Fruit fly (Drosophila melanogaster): ENCODE measurements around the gene CD98hc.

CD98hc gene

DNA sequence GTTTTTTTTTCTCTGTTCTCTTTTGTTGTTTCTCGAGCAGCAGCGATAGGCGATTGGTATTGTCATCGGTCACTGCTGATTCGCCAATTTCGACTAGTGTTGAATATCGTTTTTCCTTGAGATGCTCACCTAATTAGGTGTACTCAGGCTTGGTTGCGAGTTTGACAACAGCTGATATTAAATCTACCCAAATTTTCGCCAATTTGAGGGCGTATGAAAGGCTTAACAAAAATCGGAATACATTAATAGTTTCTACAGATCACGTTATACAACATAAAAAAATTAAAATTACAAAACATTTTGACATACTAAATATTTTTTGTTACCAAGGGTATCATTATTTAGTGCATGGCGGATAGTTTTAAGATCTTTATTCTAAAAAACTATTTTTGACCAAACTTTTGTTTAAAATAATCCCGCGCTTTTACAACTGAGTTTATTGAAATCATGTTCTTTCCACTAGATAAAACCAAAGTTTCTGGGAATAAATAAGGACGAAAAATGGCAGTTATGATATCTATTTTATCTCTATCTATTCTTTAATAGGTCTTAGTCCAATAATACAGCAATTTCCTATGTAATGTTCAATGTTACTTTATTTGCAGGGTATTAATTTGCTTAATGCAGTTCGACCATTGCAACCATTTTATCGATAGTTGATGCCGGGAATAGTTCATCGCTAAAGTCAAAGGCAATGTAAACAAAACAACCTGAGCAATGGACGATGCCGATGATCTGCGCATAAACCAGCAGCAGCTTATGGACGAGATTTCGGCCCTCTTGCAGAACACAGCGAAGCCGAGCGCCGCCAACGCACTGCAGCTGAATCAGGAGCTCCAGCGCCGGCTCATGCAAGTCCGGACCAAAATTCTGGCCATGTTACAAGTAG lies 35.1 kb upstream of the CD98hc start, which contains the start of the genes CG10435 and Pbp95 (continued):
- TF ChIP-seq CG17829 (tag; optimal IDR thresholded peaks at IDR 0.05), result peak; percentile 18
- TF ChIP-seq CG8924 (tag; optimal IDR thresholded peaks at IDR 0.05), result no peak
- peak; percentile 49 for TF ChIP-seq Hsf (GFP tag; optimal IDR thresholded peaks at IDR 0.05)
- peak; percentile 58 for TF ChIP-seq lbe (GFP tag; optimal IDR thresholded peaks at IDR 0.05)
- TF ChIP-seq sqz (GFP tag; optimal IDR thresholded peaks at IDR 0.05), result no peak
- TF ChIP-seq run (tag; optimal IDR thresholded peaks at IDR 0.05), result no peak
- TF ChIP-seq oc (tag; optimal IDR thresholded peaks at IDR 0.05), result no peak
- 0 out of 2 replicates have a peak, but pooled peaks have one; percentile 38 for TF ChIP-seq toy (GFP tag; IDR thresholded peaks at IDR 0.05)
- TF ChIP-seq CG9215 (GFP tag; IDR thresholded peaks at IDR 0.05), result peak; percentile 62
- peak; percentile 31 for TF ChIP-seq fd3F (GFP tag; optimal IDR thresholded peaks at IDR 0.05)
- TF ChIP-seq fu2 (GFP tag; optimal IDR thresholded peaks at IDR 0.05), result peak; percentile 40
- TF ChIP-seq CG11560 (tag; IDR thresholded peaks at IDR 0.05), result no peak
- TF ChIP-seq Abd-B (GFP tag; optimal IDR thresholded peaks at IDR 0.05), result peak; percentile 37
- TF ChIP-seq HHEX (GFP tag; optimal IDR thresholded peaks at IDR 0.05), result peak; percentile 21
- no peak for TF ChIP-seq CkIIα-i1 (GFP tag; IDR thresholded peaks at IDR 0.05)
- no peak for TF ChIP-seq CG31388 (GFP tag; optimal IDR thresholded peaks at IDR 0.05)
- peak; percentile 36 for TF ChIP-seq Myb (GFP tag; optimal IDR thresholded peaks at IDR 0.05)
- peak; percentile 41 for TF ChIP-seq CG16815 (GFP tag; optimal IDR thresholded peaks at IDR 0.05)
- 0 out of 3 replicates have a peak, but pooled peaks have one; percentile 34 for TF ChIP-seq ken (GFP tag; IDR thresholded peaks at IDR 0.05)
- TF ChIP-seq org-1 (GFP tag; optimal IDR thresholded peaks at IDR 0.05), result no peak
- TF ChIP-seq CG30020 (tag; optimal IDR thresholded peaks at IDR 0.05), result peak; percentile 50
- no peak for TF ChIP-seq ewg (GFP tag; optimal IDR thresholded peaks at IDR 0.05)
- TF ChIP-seq nerfin-1 (tag; optimal IDR thresholded peaks at IDR 0.05), result no peak
- no peak for TF ChIP-seq tap (tag; optimal IDR thresholded peaks at IDR 0.05)
- no peak for TF ChIP-seq CG15269 (tag; optimal IDR thresholded peaks at IDR 0.05)
- TF ChIP-seq sisA (GFP tag; IDR thresholded peaks at IDR 0.05), result peak; percentile 55
- 0 out of 2 replicates have a peak, but pooled peaks have one; percentile 32 for TF ChIP-seq nerfin-2 (GFP tag; IDR thresholded peaks at IDR 0.05; ENCODE audit: partially characterized antibody)
- TF ChIP-seq Dfd (GFP tag; optimal IDR thresholded peaks at IDR 0.05), result no peak
- peak; percentile 50 for TF ChIP-seq Bgb (GFP tag; IDR thresholded peaks at IDR 0.05; ENCODE audit: partially characterized antibody)
- no peak for TF ChIP-seq slou (GFP tag; optimal IDR thresholded peaks at IDR 0.05)
- peak; percentile 51 for TF ChIP-seq CG17359 (tag; optimal IDR thresholded peaks at IDR 0.05)
- TF ChIP-seq wdn (GFP tag; IDR thresholded peaks at IDR 0.05), result no peak
- TF ChIP-seq CG12299 (tag; optimal IDR thresholded peaks at IDR 0.05), result no peak
- TF ChIP-seq scrt (GFP tag; optimal IDR thresholded peaks at IDR 0.05), result no peak
- TF ChIP-seq NC2β (GFP tag; optimal IDR thresholded peaks at IDR 0.05), result peak; percentile 45
- no peak for TF ChIP-seq CG4730 (GFP tag; IDR thresholded peaks at IDR 0.05)
- peak; percentile 32 for TF ChIP-seq tx (GFP tag; optimal IDR thresholded peaks at IDR 0.05)
- peak; percentile 48 for TF ChIP-seq bcd (GFP tag; optimal IDR thresholded peaks at IDR 0.05)
- TF ChIP-seq CG43689 (GFP tag; IDR thresholded peaks at IDR 0.05), result no peak
- peak; percentile 55 for TF ChIP-seq Antp (GFP tag; optimal IDR thresholded peaks at IDR 0.05)
- no peak for TF ChIP-seq CG15696 (tag; optimal IDR thresholded peaks at IDR 0.05)
- TF ChIP-seq unc-4 (GFP tag; IDR thresholded peaks at IDR 0.05; ENCODE audit: partially characterized antibody), result peak; percentile 66
- TF ChIP-seq CG6791 (GFP tag; IDR thresholded peaks at IDR 0.05; ENCODE audit: partially characterized antibody), result peak; percentile 72
- TF ChIP-seq fru (optimal IDR thresholded peaks at IDR 0.05), result no peak
- no peak for TF ChIP-seq CG10543 (GFP tag; optimal IDR thresholded peaks at IDR 0.05)
- TF ChIP-seq CG12071 (GFP tag; optimal IDR thresholded peaks at IDR 0.05), result no peak
- peak; percentile 78 for TF ChIP-seq slbo (GFP tag; IDR thresholded peaks at IDR 0.05)
- TF ChIP-seq CG30431 (GFP tag; optimal IDR thresholded peaks at IDR 0.05), result peak; percentile 7
- TF ChIP-seq ham (GFP tag; IDR thresholded peaks at IDR 0.05), result no peak
